Worm (Caenorhabditis elegans) whole organism, L3 larva: Measurements from ENCODE around the gene F10C2.5.

Source experiments
- R02D3.7 ChIP-seq: fragments of 150-350 bp; optimal IDR thresholded peaks from 2 replicates; lab custom pipeline; 2014; ENCODE audit warnings: missing biosample characterization, missing genetic modification characterization
- ZK546.5 ChIP-seq: sonication (generic microtip); optimal IDR thresholded peaks from 2 replicates; lab custom pipeline; 2017; ENCODE audit warnings: missing biosample characterization, missing genetic modification characterization
- aly-2 ChIP-seq: fragments of 150-350 bp; optimal IDR thresholded peaks from 2 replicates; lab custom pipeline; 2014; ENCODE audit warnings: missing biosample characterization, missing genetic modification characterization
- ama-1 ChIP-seq: fragments of 150-350 bp; optimal IDR thresholded peaks from 2 replicates; lab custom pipeline; 2018
- ceh-16 ChIP-seq: sonication (generic microtip); optimal IDR thresholded peaks from 2 replicates; lab custom pipeline; 2017; ENCODE audit warnings: missing biosample characterization, missing genetic modification characterization
- ceh-82 ChIP-seq: fragments of 150-350 bp; optimal IDR thresholded peaks from 2 replicates; lab custom pipeline; 2014; ENCODE audit warnings: missing biosample characterization, missing genetic modification characterization
- ceh-9 ChIP-seq: sonication (generic microtip); optimal IDR thresholded peaks from 2 replicates; lab custom pipeline; 2018; ENCODE audit warnings: missing biosample characterization, missing genetic modification characterization
- daf-12 ChIP-seq: fragments of 150-350 bp; optimal IDR thresholded peaks from 2 replicates; lab custom pipeline; 2014; ENCODE audit warnings: missing biosample characterization, missing genetic modification reagents, missing genetic modification characterization
- egl-5 ChIP-seq: fragments of 150-350 bp; optimal IDR thresholded peaks from 2 replicates; lab custom pipeline; 2017; ENCODE audit warnings: missing biosample characterization, missing genetic modification reagents, missing genetic modification characterization, inconsistent platforms
- elt-1 ChIP-seq: fragments of 150-350 bp; optimal IDR thresholded peaks from 2 replicates; lab custom pipeline; 2014; ENCODE audit warnings: missing biosample characterization, missing genetic modification characterization
- elt-2 ChIP-seq: sonication (generic microtip); optimal IDR thresholded peaks from 2 replicates; lab custom pipeline; 2016; ENCODE audit warnings: missing genetic modification reagents, mild to moderate bottlenecking, missing genetic modification characterization, missing compliant biosample characterization
- elt-3 ChIP-seq, 3 experiments: fragments of 150-350 bp in 1 of 3; sonication (generic microtip) in 2 of 3; optimal IDR thresholded peaks; 2 replicates in 2 of 3; 4 replicates in 1 of 3; lab custom pipeline; 2014 to 2017; ENCODE audit warnings: missing biosample characterization in 3 of 3, missing genetic modification characterization in 3 of 3
- fkh-10 ChIP-seq: sonication (generic microtip); optimal IDR thresholded peaks from 2 replicates; lab custom pipeline; 2017; ENCODE audit warnings: missing biosample characterization, missing genetic modification reagents, missing genetic modification characterization
- fkh-2 ChIP-seq: fragments of 150-350 bp; optimal IDR thresholded peaks from 2 replicates; lab custom pipeline; 2014; ENCODE audit warnings: missing biosample characterization, missing genetic modification reagents, missing genetic modification characterization
- fos-1 ChIP-seq: fragments of 150-350 bp; optimal IDR thresholded peaks from 2 replicates; lab custom pipeline; 2014; ENCODE audit warnings: missing biosample characterization, missing genetic modification characterization
- hmg-11 ChIP-seq: sonication (generic microtip); optimal IDR thresholded peaks from 2 replicates; lab custom pipeline; 2016; ENCODE audit warnings: missing genetic modification characterization, missing compliant biosample characterization
- jun-1 ChIP-seq: fragments of 150-350 bp; optimal IDR thresholded peaks from 2 replicates; lab custom pipeline; 2014; ENCODE audit warnings: missing biosample characterization, missing genetic modification reagents, missing genetic modification characterization
- lin-39 ChIP-seq: fragments of 150-350 bp; optimal IDR thresholded peaks from 2 replicates; lab custom pipeline; 2018; ENCODE audit warnings: missing biosample characterization, missing genetic modification reagents, missing genetic modification characterization
- lsy-12 ChIP-seq: sonication (generic microtip); optimal IDR thresholded peaks from 2 replicates; lab custom pipeline; 2016; ENCODE audit warnings: mild to moderate bottlenecking, missing genetic modification characterization, missing compliant biosample characterization
- mdl-1 ChIP-seq: fragments of 150-350 bp; optimal IDR thresholded peaks from 2 replicates; lab custom pipeline; 2014; ENCODE audit warnings: missing biosample characterization, missing genetic modification characterization
- nfya-1 ChIP-seq: sonication (generic microtip); optimal IDR thresholded peaks from 2 replicates; lab custom pipeline; 2017; ENCODE audit warnings: missing genetic modification characterization, mild to moderate bottlenecking, missing compliant biosample characterization, antibody characterized with exemption, moderate library complexity; ENCODE audit not compliant: insufficient read depth
- nhr-11 ChIP-seq: fragments of 150-350 bp; optimal IDR thresholded peaks from 2 replicates; lab custom pipeline; 2014; ENCODE audit warnings: missing biosample characterization, missing genetic modification characterization
- nhr-12 ChIP-seq: fragments of 150-350 bp; optimal IDR thresholded peaks from 2 replicates; lab custom pipeline; 2014; ENCODE audit warnings: missing biosample characterization, missing genetic modification characterization
- nhr-23 ChIP-seq: fragments of 150-350 bp; optimal IDR thresholded peaks from 2 replicates; lab custom pipeline; 2014; ENCODE audit warnings: missing biosample characterization, missing genetic modification reagents, missing genetic modification characterization
- nhr-237 ChIP-seq: fragments of 150-350 bp; optimal IDR thresholded peaks from 2 replicates; lab custom pipeline; 2014; ENCODE audit warnings: missing biosample characterization, missing genetic modification characterization
- nhr-25 ChIP-seq: sonication (generic microtip); optimal IDR thresholded peaks from 2 replicates; lab custom pipeline; 2017; ENCODE audit warnings: missing biosample characterization, missing genetic modification characterization
- nhr-28 ChIP-seq: fragments of 150-350 bp; optimal IDR thresholded peaks from 2 replicates; lab custom pipeline; 2014; ENCODE audit warnings: missing biosample characterization, missing genetic modification characterization
- nhr-43 ChIP-seq: sonication (generic microtip); optimal IDR thresholded peaks from 2 replicates; lab custom pipeline; 2016; ENCODE audit warnings: mild to moderate bottlenecking, missing genetic modification characterization, missing compliant biosample characterization; ENCODE audit not compliant: poor library complexity, severe bottlenecking
- nhr-67 ChIP-seq: fragments of 150-350 bp; optimal IDR thresholded peaks from 2 replicates; lab custom pipeline; 2014; ENCODE audit warnings: missing biosample characterization, missing genetic modification characterization
- nhr-77 ChIP-seq: fragments of 150-350 bp; optimal IDR thresholded peaks from 2 replicates; lab custom pipeline; 2014; ENCODE audit warnings: missing biosample characterization, missing genetic modification characterization
- pha-4 ChIP-seq: fragments of 150-350 bp; optimal IDR thresholded peaks from 2 replicates; lab custom pipeline; 2014; ENCODE audit warnings: missing biosample characterization, missing genetic modification reagents, missing genetic modification characterization
- sea-2 ChIP-seq: fragments of 150-350 bp; sonication (generic microtip); optimal IDR thresholded peaks from 4 replicates; lab custom pipeline; 2014; ENCODE audit warnings: missing biosample characterization, missing genetic modification reagents, missing genetic modification characterization
- skn-1 ChIP-seq: fragments of 150-350 bp; optimal IDR thresholded peaks from 2 replicates; lab custom pipeline; 2014; ENCODE audit warnings: missing biosample characterization, missing genetic modification characterization
- tbx-2 ChIP-seq: sonication (generic microtip); optimal IDR thresholded peaks from 2 replicates; lab custom pipeline; 2016; ENCODE audit warnings: mild to moderate bottlenecking, missing genetic modification characterization, missing compliant biosample characterization
- unc-39 ChIP-seq: sonication (generic microtip); optimal IDR thresholded peaks from 4 replicates; lab custom pipeline; 2017; ENCODE audit warnings: missing biosample characterization, missing genetic modification characterization
- unc-62 ChIP-seq: fragments of 150-350 bp; sonication (generic microtip); optimal IDR thresholded peaks from 4 replicates; lab custom pipeline; 2014; ENCODE audit warnings: missing biosample characterization, missing genetic modification reagents, missing genetic modification characterization
- zag-1 ChIP-seq: fragments of 150-350 bp; optimal IDR thresholded peaks from 2 replicates; lab custom pipeline; 2014; ENCODE audit warnings: missing biosample characterization, missing genetic modification characterization
- ztf-4 ChIP-seq: fragments of 150-350 bp; optimal IDR thresholded peaks from 2 replicates; lab custom pipeline; 2014; ENCODE audit warnings: missing biosample characterization, missing genetic modification characterization

The F10C2.5 gene

DNA sequence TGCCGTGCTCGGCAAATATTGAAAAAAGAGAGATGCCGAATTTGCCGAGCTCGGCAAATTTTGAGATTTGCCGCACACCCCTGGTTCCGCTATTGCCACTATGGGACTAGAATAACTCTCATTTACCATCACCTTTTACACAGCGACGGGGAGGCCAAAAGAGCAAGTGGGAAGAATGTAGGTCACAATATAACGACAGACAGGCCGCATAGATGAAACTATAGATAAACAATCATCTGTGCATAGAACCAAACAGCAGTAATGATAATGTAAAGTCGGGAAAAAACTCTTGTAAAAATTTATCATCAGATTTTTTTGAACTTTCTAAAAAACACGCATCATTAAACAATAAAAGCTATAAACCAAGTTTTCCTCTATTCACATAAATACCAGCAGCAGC is 23.2 kb downstream of the F10C2.5 start, which contains the start of gene kmo-2:
TSS of gene kmo-2 (minus strand) at position 101 of the 400 bp plus-strand sequence.
- TF ChIP-seq elt-1 = no peak
- no peak for TF ChIP-seq unc-62 (GFP tag; lab: Kevin White, UChicago)
- TF ChIP-seq egl-5 (tag; lab: Kevin White, UChicago) = no peak
- TF ChIP-seq nfya-1 (tag; lab: Kevin White, UChicago) = no peak
- TF ChIP-seq nhr-25 (tag; lab: Kevin White, UChicago) = no peak
- no peak for TF ChIP-seq ceh-16 (tag; lab: Kevin White, UChicago)
- TF ChIP-seq fkh-2 (tag; lab: Kevin White, UChicago) = no peak
- no peak for TF ChIP-seq tbx-2 (tag; lab: Kevin White, UChicago)
- no peak for TF ChIP-seq R02D3.7 (tag; lab: Kevin White, UChicago)
- no peak for TF ChIP-seq ceh-9
- no peak for TF ChIP-seq nhr-11 (tag; lab: Kevin White, UChicago)
- TF ChIP-seq unc-39 = no peak
- no peak for TF ChIP-seq nhr-12 (tag; lab: Kevin White, UChicago)
- no peak for TF ChIP-seq nhr-77 (tag; lab: Kevin White, UChicago)
- no peak for TF ChIP-seq lin-39 (tag; lab: Kevin White, UChicago)
- TF ChIP-seq nhr-237 = no peak

DNA sequence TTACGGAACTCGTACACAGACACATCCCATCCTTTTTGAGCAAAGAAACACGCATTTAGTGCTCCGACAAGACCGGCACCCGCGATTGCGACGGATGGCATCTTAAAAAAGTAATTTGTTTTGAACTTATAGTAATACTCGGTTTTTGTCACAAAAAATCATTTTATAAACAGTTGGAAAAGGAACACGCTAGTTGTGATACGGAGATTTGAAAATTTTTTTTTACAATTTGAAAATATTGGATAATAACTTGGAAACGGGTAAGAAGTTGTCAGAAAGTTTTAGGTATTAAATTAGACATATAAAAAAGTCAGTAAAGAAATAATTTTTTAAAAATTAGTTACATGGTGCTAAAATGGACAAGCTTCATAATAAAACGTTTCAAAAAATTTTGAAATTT is 25.2 kb downstream of the F10C2.5 start, which contains the start of gene kmo-1:
TSS of gene kmo-1 (minus strand) at position 101 of the 400 bp plus-strand sequence.
- no peak for TF ChIP-seq sea-2 (GFP tag; lab: Kevin White, UChicago)
- no peak for TF ChIP-seq jun-1 (tag; lab: Kevin White, UChicago)
- TF ChIP-seq elt-2 (tag; lab: Kevin White, UChicago) = no peak

DNA sequence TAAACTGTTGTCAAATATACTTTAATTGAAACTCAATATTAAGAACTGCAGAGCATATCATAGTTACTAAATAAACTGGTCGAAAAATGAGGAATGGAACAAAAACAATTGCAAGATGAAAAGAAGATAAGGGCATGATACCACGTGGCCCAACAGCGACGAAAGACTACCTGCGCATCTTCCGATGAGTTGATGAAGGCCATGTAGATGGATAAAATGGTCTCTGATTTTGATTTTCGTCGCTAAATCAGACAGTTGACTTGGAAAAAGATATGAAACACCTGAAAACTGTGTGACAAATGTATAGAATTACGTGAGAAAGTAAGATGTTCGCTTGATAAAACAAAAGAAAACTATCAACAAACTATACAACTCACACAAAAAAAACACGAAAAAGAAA is 26.3 kb downstream of the F10C2.5 start:
- TF ChIP-seq nhr-77 (tag; lab: Kevin White, UChicago) = no peak
- peak; percentile 58 for TF ChIP-seq nhr-43 (tag; lab: Kevin White, UChicago)
- TF ChIP-seq nhr-25 (tag; lab: Kevin White, UChicago) = peak; percentile 85
- TF ChIP-seq hmg-11 = no peak
- TF ChIP-seq fos-1 (tag; lab: Kevin White, UChicago) = no peak
- TF ChIP-seq elt-3 (tag; optimal IDR thresholded peaks at IDR 0.05; lab: Kevin White, UChicago) = peak in 2 of 3 experiments; percentile 12 to 27
- TF ChIP-seq nhr-11 (tag; lab: Kevin White, UChicago) = no peak
- no peak for TF ChIP-seq nhr-67 (tag; lab: Kevin White, UChicago)
- no peak for TF ChIP-seq nfya-1 (tag; lab: Kevin White, UChicago)
- peak; percentile 22 for TF ChIP-seq nhr-23
- no peak for TF ChIP-seq nhr-28 (tag; lab: Kevin White, UChicago)
- TF ChIP-seq fkh-10 (GFP tag; lab: Kevin White, UChicago) = no peak
- peak; percentile 1 for TF ChIP-seq mdl-1
- TF ChIP-seq ZK546.5 (tag; lab: Kevin White, UChicago) = no peak
- no peak for TF ChIP-seq lsy-12
- TF ChIP-seq ceh-16 (tag; lab: Kevin White, UChicago) = no peak
- no peak for TF ChIP-seq skn-1 (tag; lab: Kevin White, UChicago)
- no peak for TF ChIP-seq ztf-4 (tag; lab: Kevin White, UChicago)
- no peak for TF ChIP-seq egl-5 (tag; lab: Kevin White, UChicago)
- TF ChIP-seq daf-12 (tag; lab: Kevin White, UChicago) = no peak
- TF ChIP-seq lin-39 (tag; lab: Kevin White, UChicago) = no peak
- no peak for TF ChIP-seq aly-2 (tag; lab: Kevin White, UChicago)
- no peak for TF ChIP-seq ama-1 (lab: Kevin White, UChicago)
- no peak for TF ChIP-seq unc-39
- peak; percentile 55 for TF ChIP-seq elt-1
- no peak for TF ChIP-seq ceh-9
- TF ChIP-seq zag-1 (tag; lab: Kevin White, UChicago) = no peak
- TF ChIP-seq nhr-237 = no peak
- no peak for TF ChIP-seq ceh-82 (tag; lab: Kevin White, UChicago)
- TF ChIP-seq, all 47 proteins: peak for 6

DNA sequence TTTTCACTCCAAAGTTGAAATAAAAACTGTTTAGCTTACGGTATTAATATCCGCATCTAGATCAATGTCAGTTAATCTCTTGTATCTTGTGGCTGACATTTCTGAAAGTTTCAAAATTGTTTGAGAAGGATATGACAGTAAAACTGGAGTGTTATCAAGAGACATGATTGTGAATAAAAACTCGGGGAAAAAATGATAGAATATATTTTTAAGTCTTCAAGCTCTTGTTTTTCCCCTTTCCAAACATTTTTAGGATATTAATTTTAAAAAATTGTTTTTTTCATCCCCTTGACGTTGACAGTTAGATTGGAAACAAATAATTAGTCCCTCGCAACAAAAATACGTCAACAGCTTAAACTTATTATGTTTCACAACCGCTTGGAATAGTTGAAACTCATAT is 29.7 kb downstream of the F10C2.5 start, which contains the start of gene R07B7.6:
TSS of gene R07B7.6 (minus strand) at position 101 of the 400 bp plus-strand sequence.
- TF ChIP-seq nhr-25 (tag; lab: Kevin White, UChicago) (no peak), pha-4 (no peak)
